Fruit fly (Drosophila melanogaster) whole organism, pupa: Measurements from ENCODE around the gene niki.

Experiments used
- CG10348 ChIP-seq: fragments of 200-800 bp; sonication (Bioruptor generic); IDR thresholded peaks from 2 replicates; pipeline ENCODE4 v1.3.6; 2022; ENCODE audit warnings: missing biosample characterization, missing genetic modification characterization
- CG12605 ChIP-seq: fragments of 200-800 bp; sonication (Bioruptor generic); IDR thresholded peaks from 2 replicates; pipeline ENCODE4 v1.3.6; 2022; ENCODE audit warnings: missing biosample characterization, missing genetic modification characterization
- CG13204 ChIP-seq: fragments of 200-800 bp; sonication (Bioruptor generic); optimal IDR thresholded peaks from 2 replicates; lab custom pipeline; 2018; ENCODE audit warnings: missing biosample characterization, mild to moderate bottlenecking, missing genetic modification characterization, moderate library complexity
- CG14655 ChIP-seq: fragments of 200-800 bp; sonication (Bioruptor generic); optimal IDR thresholded peaks from 3 replicates; lab custom pipeline; 2017; ENCODE audit warnings: mild to moderate bottlenecking, missing biosample characterization, missing genetic modification reagents, missing genetic modification characterization
- CG15710 ChIP-seq: fragments of 200-800 bp; sonication (Bioruptor generic); optimal IDR thresholded peaks from 2 replicates; lab custom pipeline; 2018; ENCODE audit warnings: missing biosample characterization, mild to moderate bottlenecking, missing genetic modification characterization, moderate library complexity
- CG17806 ChIP-seq: fragments of 200-800 bp; sonication (Bioruptor generic); optimal IDR thresholded peaks from 2 replicates; lab custom pipeline; 2018; ENCODE audit warnings: missing biosample characterization, mild to moderate bottlenecking, missing genetic modification characterization, moderate library complexity
- CG32121 ChIP-seq: fragments of 200-800 bp; sonication (Bioruptor generic); IDR thresholded peaks from 2 replicates; pipeline ENCODE4 v1.3.6; 2022; ENCODE audit warnings: missing biosample characterization, missing genetic modification characterization
- CG34367 ChIP-seq: fragments of 200-800 bp; sonication (Bioruptor generic); optimal IDR thresholded peaks from 2 replicates; lab custom pipeline; 2018; ENCODE audit warnings: missing biosample characterization, mild to moderate bottlenecking, missing genetic modification characterization
- CG4496 ChIP-seq: fragments of 200-800 bp; sonication (Bioruptor generic); IDR thresholded peaks from 3 replicates; pipeline ENCODE4 v1.3.6; 2022; ENCODE audit warnings: missing biosample characterization, missing genetic modification characterization
- CG8159 ChIP-seq: fragments of 200-800 bp; sonication (Bioruptor generic); optimal IDR thresholded peaks from 3 replicates; lab custom pipeline; 2018; ENCODE audit warnings: missing biosample characterization, mild to moderate bottlenecking, missing genetic modification characterization, moderate library complexity
- CG8301 ChIP-seq: fragments of 200-800 bp; sonication (Bioruptor generic); optimal IDR thresholded peaks from 2 replicates; lab custom pipeline; 2018; ENCODE audit warnings: missing biosample characterization, mild to moderate bottlenecking, missing genetic modification characterization
- CG9948 ChIP-seq: fragments of 200-800 bp; sonication (Bioruptor generic); optimal IDR thresholded peaks from 2 replicates; lab custom pipeline; 2018; ENCODE audit warnings: missing biosample characterization, mild to moderate bottlenecking, missing genetic modification characterization, moderate library complexity
- D1 ChIP-seq: fragments of 200-800 bp; sonication (Bioruptor generic); optimal IDR thresholded peaks from 2 replicates; lab custom pipeline; 2018; ENCODE audit warnings: missing biosample characterization, mild to moderate bottlenecking, missing genetic modification characterization, moderate library complexity
- EcR ChIP-seq: fragments of 200-800 bp; sonication (Bioruptor generic); optimal IDR thresholded peaks from 3 replicates; lab custom pipeline; 2019; ENCODE audit warnings: missing biosample characterization, missing genetic modification characterization, mild to moderate bottlenecking, moderate library complexity, missing genetic modification reagents
- Ets98B ChIP-seq: fragments of 200-800 bp; sonication (Bioruptor generic); IDR thresholded peaks from 2 replicates; pipeline ENCODE4 v1.3.6; 2022; ENCODE audit warnings: missing biosample characterization, missing genetic modification characterization
- Pif1A ChIP-seq: fragments of 200-800 bp; sonication (Bioruptor generic); optimal IDR thresholded peaks from 3 replicates; lab custom pipeline; 2016; ENCODE audit warnings: missing biosample characterization, missing genetic modification characterization
- Snoo ChIP-seq: fragments of 200-800 bp; sonication (Bioruptor generic); optimal IDR thresholded peaks from 3 replicates; lab custom pipeline; 2017; ENCODE audit warnings: missing biosample characterization, mild to moderate bottlenecking, missing genetic modification characterization, inconsistent platforms
- fd96Ca ChIP-seq: fragments of 200-800 bp; sonication (Bioruptor generic); IDR thresholded peaks from 3 replicates; pipeline ENCODE4 v1.3.6; 2022; ENCODE audit warnings: missing biosample characterization, missing genetic modification characterization
- gl ChIP-seq: fragments of 200-800 bp; sonication (Bioruptor generic); optimal IDR thresholded peaks from 2 replicates; lab custom pipeline; 2018; ENCODE audit warnings: missing biosample characterization, mild to moderate bottlenecking, missing genetic modification characterization
- rn ChIP-seq: fragments of 200-800 bp; sonication (Bioruptor generic); IDR thresholded peaks from 2 replicates; pipeline ENCODE4 v1.3.6; 2022; ENCODE audit warnings: missing biosample characterization, missing genetic modification characterization

Gene niki

dm6 chr3R:24850420-24850819, 25.0 kb upstream of the niki start, which contains the start of gene CG7006:
Gene CG7006, plus strand, starts transcription at chr3R:24850627.
- TF ChIP-seq CG34367 (tag; lab: Kevin White, UChicago): no peak
- TF ChIP-seq CG10348: no peak
- no peak for TF ChIP-seq Pif1A
- TF ChIP-seq Ets98B: peak; percentile 43; the same call in 1 of the 2 replicates
- 0 out of 2 replicates have a peak, but pooled peaks have one; percentile 24 for TF ChIP-seq rn (GFP tag; lab: Robert Waterston, UW)
- peak; percentile 30 for TF ChIP-seq Snoo (tag; lab: Kevin White, UChicago)
- no peak for TF ChIP-seq CG9948 (tag; lab: Kevin White, UChicago)

- TF ChIP-seq Pif1A: no peak
- no peak for TF ChIP-seq CG32121 (GFP tag; lab: Robert Waterston, UW)
- no peak for TF ChIP-seq CG10348
Measured at dm6 chr3R:24845952-24846848, 20.8 kb upstream of the niki start.

dm6 chr3R:24845148-24845547, 19.7 kb upstream of the niki start:
- TF ChIP-seq gl (tag; lab: Kevin White, UChicago) (no peak), Ets98B (no peak), CG9948 (tag; lab: Kevin White, UChicago) (no peak), D1 (no peak), CG17806 (tag; lab: Kevin White, UChicago) (no peak), Pif1A (no peak), CG32121 (GFP tag; lab: Robert Waterston, UW) (no peak), CG12605 (GFP tag; lab: Robert Waterston, UW) (no peak), CG10348 (no peak), CG14655 (no peak), fd96Ca (GFP tag; lab: Robert Waterston, UW) (no peak), rn (GFP tag; lab: Robert Waterston, UW) (no peak)

dm6 chr3R:24841635-24842034, 16.2 kb upstream of the niki start, which contains the start of gene Esp:
Gene Esp, plus strand, starts transcription at chr3R:24841935.
- TF ChIP-seq CG8159 (tag; lab: Kevin White, UChicago) (no peak), CG4496 (GFP tag; lab: Robert Waterston, UW) (no peak), EcR (GFP tag; lab: Kevin White, UChicago) (no peak), CG8301 (tag; lab: Kevin White, UChicago) (no peak), CG17806 (tag; lab: Kevin White, UChicago) (no peak)

- no peak for TF ChIP-seq EcR (GFP tag; lab: Kevin White, UChicago)
Measured at dm6 chr3R:24841063-24841462, 15.6 kb upstream of the niki start, which contains the start of gene CG33658. Gene CG33658, minus strand, starts transcription at chr3R:24841163.

dm6 chr3R:24833652-24834051, 8.2 kb upstream of the niki start, which contains the start of gene sosie:
Gene sosie, plus strand, starts transcription at chr3R:24833952.
- TF ChIP-seq CG8301 (tag; lab: Kevin White, UChicago) (no peak), CG13204 (no peak), gl (tag; lab: Kevin White, UChicago) (no peak), rn (GFP tag; lab: Robert Waterston, UW) (0 out of 2 replicates have a peak, but pooled peaks have one; percentile 13), fd96Ca (GFP tag; lab: Robert Waterston, UW) (no peak), CG14655 (no peak), CG15710 (tag; lab: Kevin White, UChicago) (no peak)

dm6 chr3R:24829887-24830351, 4.5 kb upstream of the niki start, which contains the start of the genes Kaz and CG43273:
Gene Kaz, minus strand, starts transcription at chr3R:24829959.
Gene CG43273, plus strand, starts transcription at chr3R:24830301.
- peak; percentile 14; the same call in 1 of the 2 replicates for TF ChIP-seq CG32121 (GFP tag; lab: Robert Waterston, UW)
- peak; percentile 52; the same call in 1 of the 3 replicates for TF ChIP-seq CG4496 (GFP tag; lab: Robert Waterston, UW)
- no peak for TF ChIP-seq Pif1A

dm6 chr3R:24828234-24828633, 2.8 kb upstream of the niki start, which contains the start of gene RabX4:
Gene RabX4, minus strand, starts transcription at chr3R:24828409.
- TF ChIP-seq CG14655 (no peak), Snoo (tag; lab: Kevin White, UChicago) (no peak), CG15710 (tag; lab: Kevin White, UChicago) (no peak), gl (tag; lab: Kevin White, UChicago) (no peak), D1 (no peak), CG10348 (no peak), CG9948 (tag; lab: Kevin White, UChicago) (no peak), Ets98B (no peak), CG13204 (no peak), fd96Ca (GFP tag; lab: Robert Waterston, UW) (no peak), CG8301 (tag; lab: Kevin White, UChicago) (no peak), Pif1A (no peak), EcR (GFP tag; lab: Kevin White, UChicago) (no peak)
